Fruit fly (Drosophila melanogaster) Kc167 (cell line): ENCODE measurements around the gene CG10508.

ENCODE experiments used
- Myc ChIP-seq: fragments of >200 bp; optimal IDR thresholded peaks from 2 replicates; lab custom pipeline; 2017; ENCODE audit warnings: missing external identifiers
- h ChIP-seq: fragments of >200 bp; optimal IDR thresholded peaks from 3 replicates; lab custom pipeline; 2018; ENCODE audit warnings: missing external identifiers
- psq ChIP-seq: fragments of >200 bp; optimal IDR thresholded peaks from 2 replicates; lab custom pipeline; 2017; ENCODE audit warnings: missing external identifiers

dm6 chr3L:21252932-21253760, 43.1 kb downstream of the CG10508 start:
- TF ChIP-seq h, result no peak
- TF ChIP-seq Myc (lab: Kevin White, UChicago), result no peak
- TF ChIP-seq psq (lab: Kevin White, UChicago), result no peak
